Fruit fly (Drosophila melanogaster) whole organism, embryonic: ENCODE measurements around the gene CG10730.

ENCODE experiments used
- Abd-B ChIP-seq: fragments of 200-800 bp; sonication (Bioruptor generic); optimal IDR thresholded peaks from 2 replicates; lab custom pipeline; 2018; ENCODE audit warnings: missing biosample characterization, mild to moderate bottlenecking, missing genetic modification characterization, moderate library complexity
- Ada2b ChIP-seq: fragments of 200-800 bp; sonication (Bioruptor generic); IDR thresholded peaks from 2 replicates; pipeline ENCODE4 v1.3.6; 2022; ENCODE audit warnings: missing biosample characterization, missing genetic modification characterization
- Aef1 ChIP-seq: fragments of 200-800 bp; sonication (Bioruptor generic); IDR thresholded peaks from 3 replicates; pipeline ENCODE4 v1.3.6; 2022; ENCODE audit warnings: missing biosample characterization, missing genetic modification characterization
- CG10959 ChIP-seq: fragments of 200-800 bp; sonication (Bioruptor generic); IDR thresholded peaks from 2 replicates; pipeline ENCODE4 v1.3.6; 2022; ENCODE audit warnings: missing biosample characterization, missing genetic modification characterization
- CG11085 ChIP-seq: fragments of 200-800 bp; sonication (Bioruptor generic); IDR thresholded peaks from 2 replicates; pipeline ENCODE4 v1.3.6; 2022; ENCODE audit warnings: missing biosample characterization, missing genetic modification characterization
- CG12071 ChIP-seq: fragments of 200-800 bp; sonication (Bioruptor generic); optimal IDR thresholded peaks from 3 replicates; lab custom pipeline; 2018; ENCODE audit warnings: missing biosample characterization, mild to moderate bottlenecking, missing genetic modification characterization
- CG12942 ChIP-seq: fragments of 200-800 bp; sonication (Bioruptor generic); optimal IDR thresholded peaks from 3 replicates; lab custom pipeline; 2016; ENCODE audit warnings: missing biosample characterization, missing genetic modification characterization
- CG13287 ChIP-seq: fragments of 200-800 bp; sonication (Bioruptor generic); IDR thresholded peaks from 2 replicates; pipeline ENCODE4 v1.3.6; 2022; ENCODE audit warnings: missing biosample characterization, missing genetic modification characterization; ENCODE audit not compliant: partially characterized antibody
- CG14441 ChIP-seq: fragments of 200-800 bp; sonication (Bioruptor generic); IDR thresholded peaks from 2 replicates; pipeline ENCODE4 v1.3.6; 2022; ENCODE audit warnings: missing biosample characterization, missing genetic modification characterization
- CG17361 ChIP-seq: fragments of 200-800 bp; sonication (Bioruptor generic); IDR thresholded peaks from 3 replicates; pipeline ENCODE4 v1.3.6; 2022; ENCODE audit warnings: missing biosample characterization, missing genetic modification characterization
- CG17829 ChIP-seq: fragments of 200-800 bp; optimal IDR thresholded peaks from 2 replicates; lab custom pipeline; 2019; ENCODE audit warnings: missing biosample characterization, mild to moderate bottlenecking, missing genetic modification characterization, moderate library complexity
- CG1832 ChIP-seq: fragments of 200-800 bp; sonication (Bioruptor generic); optimal IDR thresholded peaks from 2 replicates; lab custom pipeline; 2017; ENCODE audit warnings: missing biosample characterization, mild to moderate bottlenecking, missing genetic modification characterization, inconsistent platforms
- CG2199 ChIP-seq: fragments of 200-800 bp; sonication (Bioruptor generic); IDR thresholded peaks from 3 replicates; pipeline ENCODE4 v1.3.6; 2022; ENCODE audit warnings: missing biosample characterization, missing genetic modification characterization
- CG30431 ChIP-seq: fragments of 200-800 bp; sonication (Bioruptor generic); optimal IDR thresholded peaks from 2 replicates; lab custom pipeline; 2017; ENCODE audit warnings: missing biosample characterization, missing genetic modification characterization
- CG31224 ChIP-seq: fragments of 200-800 bp; sonication (Bioruptor generic); IDR thresholded peaks from 2 replicates; pipeline ENCODE4 v1.3.6; 2022; ENCODE audit warnings: missing biosample characterization, missing genetic modification characterization
- CG31441 ChIP-seq: fragments of 200-800 bp; sonication (Bioruptor generic); IDR thresholded peaks from 2 replicates; pipeline ENCODE4 v1.3.6; 2022; ENCODE audit warnings: missing biosample characterization, missing genetic modification characterization
- CG34224 ChIP-seq: fragments of 200-800 bp; sonication (Bioruptor generic); IDR thresholded peaks from 3 replicates; pipeline ENCODE4 v1.3.6; 2022; ENCODE audit warnings: missing biosample characterization, missing genetic modification characterization; ENCODE audit not compliant: partially characterized antibody
- CG34376 ChIP-seq: fragments of 200-800 bp; sonication (Bioruptor generic); optimal IDR thresholded peaks from 2 replicates; lab custom pipeline; 2018; ENCODE audit warnings: missing biosample characterization, mild to moderate bottlenecking, missing genetic modification characterization
- CG4617 ChIP-seq: fragments of 200-800 bp; sonication (Bioruptor generic); optimal IDR thresholded peaks from 3 replicates; lab custom pipeline; 2016; ENCODE audit warnings: missing biosample characterization, missing genetic modification characterization, borderline replicate concordance
- CG4730 ChIP-seq: fragments of 200-800 bp; sonication (Bioruptor generic); IDR thresholded peaks from 2 replicates; pipeline ENCODE4 v1.3.6; 2022; ENCODE audit warnings: missing biosample characterization, missing genetic modification characterization
- CG8924 ChIP-seq: fragments of 200-800 bp; optimal IDR thresholded peaks from 3 replicates; lab custom pipeline; 2019; ENCODE audit warnings: missing biosample characterization, mild to moderate bottlenecking, missing genetic modification characterization, moderate library complexity
- CG9437 ChIP-seq: fragments of 200-800 bp; sonication (Bioruptor generic); optimal IDR thresholded peaks from 2 replicates; lab custom pipeline; 2018; ENCODE audit warnings: missing biosample characterization, mild to moderate bottlenecking, missing genetic modification characterization
- Dip3 ChIP-seq: fragments of 200-800 bp; sonication (Bioruptor generic); optimal IDR thresholded peaks from 3 replicates; lab custom pipeline; 2016; ENCODE audit warnings: missing biosample characterization, missing genetic modification characterization
- Doc2 ChIP-seq: fragments of 200-800 bp; sonication (Bioruptor generic); IDR thresholded peaks from 2 replicates; pipeline ENCODE4 v1.3.6; 2022; ENCODE audit warnings: missing biosample characterization, missing genetic modification characterization
- Fer3 ChIP-seq: fragments of 200-800 bp; sonication (Bioruptor generic); optimal IDR thresholded peaks from 2 replicates; lab custom pipeline; 2018; ENCODE audit warnings: missing biosample characterization, mild to moderate bottlenecking, missing genetic modification characterization, moderate library complexity
- Gug ChIP-seq: fragments of 200-800 bp; sonication (Bioruptor generic); IDR thresholded peaks from 4 replicates; pipeline ENCODE4 v1.3.6; 2022; ENCODE audit warnings: missing biosample characterization, missing genetic modification characterization
- Jarid2 ChIP-seq: fragments of 200-800 bp; sonication (Bioruptor generic); optimal IDR thresholded peaks from 3 replicates; lab custom pipeline; 2017; ENCODE audit warnings: mild to moderate bottlenecking, missing biosample characterization, missing genetic modification reagents, missing genetic modification characterization
- Optix ChIP-seq: fragments of 200-800 bp; sonication (Bioruptor generic); IDR thresholded peaks from 3 replicates; pipeline ENCODE4 v1.3.6; 2022; ENCODE audit warnings: missing biosample characterization, missing genetic modification characterization
- Poxn ChIP-seq: fragments of 200-800 bp; sonication (Bioruptor generic); IDR thresholded peaks from 2 replicates; pipeline ENCODE4 v1.3.6; 2022; ENCODE audit warnings: missing biosample characterization, missing genetic modification characterization
- Sin3A ChIP-seq: fragments of >200 bp; optimal IDR thresholded peaks from 2 replicates; lab custom pipeline; 2018
- Sry-β ChIP-seq: fragments of 200-800 bp; sonication (Bioruptor generic); optimal IDR thresholded peaks from 2 replicates; lab custom pipeline; 2018; ENCODE audit warnings: missing biosample characterization, mild to moderate bottlenecking, missing genetic modification characterization, moderate library complexity
- Ssrp ChIP-seq: fragments of 200-800 bp; sonication (Bioruptor generic); optimal IDR thresholded peaks from 2 replicates; lab custom pipeline; 2018; ENCODE audit warnings: missing biosample characterization, mild to moderate bottlenecking, missing genetic modification characterization, moderate library complexity
- bcd ChIP-seq: fragments of 200-800 bp; sonication (Bioruptor generic); optimal IDR thresholded peaks from 2 replicates; lab custom pipeline; 2017; ENCODE audit warnings: missing biosample characterization, mild to moderate bottlenecking, missing genetic modification characterization
- bowl ChIP-seq: fragments of 200-800 bp; sonication (Bioruptor generic); IDR thresholded peaks from 2 replicates; pipeline ENCODE4 v1.3.6; 2022; ENCODE audit warnings: missing biosample characterization, missing genetic modification characterization
- bsh ChIP-seq, 2 experiments: fragments of 200-800 bp; sonication (Bioruptor generic); optimal IDR thresholded peaks; 2 replicates each; lab custom pipeline; 2017 to 2018; ENCODE audit warnings: mild to moderate bottlenecking in 2 of 2, missing biosample characterization in 2 of 2, missing genetic modification characterization in 2 of 2, moderate library complexity in 1 of 2
- cato ChIP-seq: fragments of 200-800 bp; sonication (Bioruptor generic); optimal IDR thresholded peaks from 2 replicates; lab custom pipeline; 2016; ENCODE audit warnings: missing biosample characterization, missing genetic modification characterization, borderline replicate concordance
- danr ChIP-seq: fragments of 200-800 bp; sonication (Bioruptor generic); IDR thresholded peaks from 2 replicates; pipeline ENCODE4 v1.3.6; 2022; ENCODE audit warnings: missing biosample characterization, missing genetic modification characterization
- grau ChIP-seq: fragments of 200-800 bp; optimal IDR thresholded peaks from 3 replicates; lab custom pipeline; 2019; ENCODE audit warnings: missing biosample characterization, mild to moderate bottlenecking, missing genetic modification characterization, moderate library complexity
- grn ChIP-seq: fragments of 200-800 bp; sonication (Bioruptor generic); optimal IDR thresholded peaks from 3 replicates; lab custom pipeline; 2017; ENCODE audit warnings: missing biosample characterization, missing genetic modification characterization
- ken ChIP-seq: fragments of 200-800 bp; sonication (Bioruptor generic); IDR thresholded peaks from 3 replicates; pipeline ENCODE4 v1.3.6; 2022; ENCODE audit warnings: missing biosample characterization, missing genetic modification characterization
- mirr ChIP-seq: fragments of 200-800 bp; sonication (Bioruptor generic); optimal IDR thresholded peaks from 3 replicates; lab custom pipeline; 2018; ENCODE audit warnings: missing biosample characterization, mild to moderate bottlenecking, missing genetic modification characterization
- nom ChIP-seq: fragments of 200-800 bp; sonication (Bioruptor generic); optimal IDR thresholded peaks from 2 replicates; lab custom pipeline; 2017; ENCODE audit warnings: missing biosample characterization, missing genetic modification characterization, mild to moderate bottlenecking, moderate library complexity, missing genetic modification reagents
- onecut ChIP-seq: fragments of 200-800 bp; sonication (Bioruptor generic); IDR thresholded peaks from 2 replicates; pipeline ENCODE4 v1.3.6; 2022; ENCODE audit warnings: missing biosample characterization, missing genetic modification characterization
- phol ChIP-seq: fragments of 200-800 bp; sonication (Bioruptor generic); optimal IDR thresholded peaks from 3 replicates; lab custom pipeline; 2018; ENCODE audit warnings: missing biosample characterization, mild to moderate bottlenecking, missing genetic modification characterization, moderate library complexity
- scrt ChIP-seq: fragments of 200-800 bp; sonication (Bioruptor generic); optimal IDR thresholded peaks from 2 replicates; lab custom pipeline; 2018; ENCODE audit warnings: missing biosample characterization, mild to moderate bottlenecking, missing genetic modification characterization, moderate library complexity
- seq ChIP-seq: fragments of 200-800 bp; sonication (Bioruptor generic); IDR thresholded peaks from 2 replicates; pipeline ENCODE4 v1.3.6; 2022; ENCODE audit warnings: missing biosample characterization, missing genetic modification characterization
- slou ChIP-seq: fragments of 200-800 bp; sonication (Bioruptor generic); optimal IDR thresholded peaks from 3 replicates; lab custom pipeline; 2016; ENCODE audit warnings: missing biosample characterization, missing genetic modification characterization
- tio ChIP-seq: fragments of 200-800 bp; sonication (Bioruptor generic); optimal IDR thresholded peaks from 2 replicates; lab custom pipeline; 2017; ENCODE audit warnings: missing biosample characterization, missing genetic modification characterization, inconsistent platforms
- vnd ChIP-seq: fragments of 200-800 bp; sonication (Bioruptor generic); IDR thresholded peaks from 3 replicates; pipeline ENCODE4 v1.3.6; 2022; ENCODE audit warnings: missing biosample characterization, missing genetic modification characterization; ENCODE audit not compliant: partially characterized antibody

Gene CG10730

DNA sequence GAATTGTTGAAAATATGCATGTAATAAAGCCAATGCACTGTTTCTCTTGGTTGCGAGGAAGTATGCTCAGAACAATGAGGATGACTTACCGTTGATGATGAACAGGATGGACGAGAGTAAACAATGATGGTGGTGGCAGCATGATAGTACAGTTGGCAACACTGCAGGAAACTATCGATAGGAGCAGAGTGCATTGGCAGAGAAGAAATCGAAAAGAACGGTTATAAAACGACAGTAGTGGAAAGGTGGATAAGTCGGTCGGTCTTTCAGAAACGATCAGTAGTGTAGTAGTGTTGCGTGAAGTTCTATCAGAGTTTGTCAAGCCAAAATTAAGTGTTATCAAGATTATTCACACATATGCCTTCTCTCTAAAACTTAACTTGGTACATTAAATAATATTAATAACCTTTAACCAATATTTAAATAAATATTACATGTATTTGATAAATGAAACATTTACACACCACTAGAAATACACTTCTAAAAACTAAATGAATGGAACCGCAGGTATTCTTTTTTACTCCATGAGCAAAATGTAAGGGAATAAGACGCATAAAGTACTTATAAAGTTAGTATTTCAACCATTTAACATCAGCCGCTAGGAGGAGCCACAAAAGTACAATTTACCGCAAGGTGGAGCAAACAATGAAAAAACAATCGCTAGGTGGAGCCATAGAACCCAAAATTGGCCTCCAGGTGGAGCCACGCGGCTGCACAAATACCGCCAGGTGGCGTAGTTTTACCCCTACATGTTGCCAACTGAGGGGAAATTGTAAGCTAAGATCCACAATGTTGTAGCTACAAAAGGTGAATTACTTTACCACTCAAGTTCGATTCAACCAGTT is 48.6 kb upstream of the CG10730 start (continued):
- TF ChIP-seq CG14441 (GFP tag; lab: Robert Waterston, UW): peak; percentile 94
- TF ChIP-seq Jarid2 (GFP tag; lab: Kevin White, UChicago): peak; percentile 41
- TF ChIP-seq bcd (GFP tag; lab: Kevin White, UChicago): peak; percentile 86
- peak; percentile 94 for TF ChIP-seq CG10959
- TF ChIP-seq CG4730: peak; percentile 93
- peak; percentile 90 for TF ChIP-seq slou (GFP tag; lab: Kevin White, UChicago)
- TF ChIP-seq Fer3 (tag; lab: Kevin White, UChicago): peak; percentile 69
- no peak for TF ChIP-seq Sin3A (lab: Kevin White, UChicago)
- peak; percentile 90 for TF ChIP-seq CG12942 (GFP tag; lab: Kevin White, UChicago)
- TF ChIP-seq CG31224 (GFP tag; lab: Robert Waterston, UW): peak; percentile 47
- peak; percentile 61 for TF ChIP-seq Ssrp (tag; lab: Kevin White, UChicago)
- no peak for TF ChIP-seq CG1832
- TF ChIP-seq mirr (GFP tag; lab: Kevin White, UChicago): peak; percentile 77
- peak; percentile 10 for TF ChIP-seq CG34376
- TF ChIP-seq CG9437 (GFP tag; lab: Kevin White, UChicago): peak; percentile 68
- TF ChIP-seq grau (tag; lab: Kevin White, UChicago): peak; percentile 80
- TF ChIP-seq ken (GFP tag; lab: Robert Waterston, UW): peak; percentile 96
- peak; percentile 85 for TF ChIP-seq CG17361 (GFP tag; lab: Robert Waterston, UW)
- TF ChIP-seq scrt: peak; percentile 6
- TF ChIP-seq CG34224: peak; percentile 67
- TF ChIP-seq Sry-β: peak; percentile 67
- peak; percentile 83 for TF ChIP-seq Doc2 (GFP tag; lab: Robert Waterston, UW)
- no peak for TF ChIP-seq nom
- peak; percentile 60 for TF ChIP-seq CG12071
- peak; percentile 97 for TF ChIP-seq Gug (GFP tag; lab: Robert Waterston, UW)
- 0 out of 2 replicates have a peak, but pooled peaks have one; percentile 68 for TF ChIP-seq seq
- peak; percentile 43; the same call in 1 of the 2 replicates for TF ChIP-seq Poxn
- TF ChIP-seq Aef1 (GFP tag; lab: Robert Waterston, UW): peak; percentile 94
- TF ChIP-seq bowl (GFP tag; lab: Robert Waterston, UW): no peak; the same call in 1 of the 2 replicates
- peak; percentile 69 for TF ChIP-seq cato (GFP tag; lab: Kevin White, UChicago)
- peak; percentile 95 for TF ChIP-seq onecut (GFP tag; lab: Robert Waterston, UW)
- TF ChIP-seq danr (GFP tag; lab: Robert Waterston, UW): peak; percentile 82
- peak; percentile 81 for TF ChIP-seq Ada2b (GFP tag; lab: Robert Waterston, UW)
- peak; percentile 91 for TF ChIP-seq Optix (GFP tag; lab: Robert Waterston, UW)
- TF ChIP-seq tio: peak; percentile 76
- peak; percentile 81 for TF ChIP-seq CG8924 (tag; lab: Kevin White, UChicago)
- peak; percentile 58 for TF ChIP-seq phol (tag; lab: Kevin White, UChicago)
- TF ChIP-seq CG17829: peak; percentile 87
- TF ChIP-seq vnd (GFP tag; lab: Robert Waterston, UW): peak; percentile 74
- TF ChIP-seq CG11085 (GFP tag; lab: Robert Waterston, UW): peak; percentile 96
- TF ChIP-seq Dip3: peak; percentile 70
- TF ChIP-seq CG31441: peak; percentile 83
- TF ChIP-seq CG30431 (GFP tag; lab: Kevin White, UChicago): peak; percentile 91
- TF ChIP-seq CG13287 (GFP tag; lab: Robert Waterston, UW): peak; percentile 77
- TF ChIP-seq bsh (GFP tag; optimal IDR thresholded peaks at IDR 0.05; lab: Kevin White, UChicago): peak; percentile 21 to 70
- TF ChIP-seq grn (GFP tag; lab: Kevin White, UChicago): peak; percentile 41
- peak; percentile 90 for TF ChIP-seq Abd-B (GFP tag; lab: Kevin White, UChicago)
- peak; percentile 86 for TF ChIP-seq CG4617 (GFP tag; lab: Kevin White, UChicago)
- TF ChIP-seq CG2199 (GFP tag; lab: Robert Waterston, UW): peak; percentile 94
